Fruit fly (Drosophila melanogaster) whole organism, wandering third instar larva: ENCODE results near the gene Ptp69D.
A peak's percentile ranks its signal among the peaks of the same experiment; 100 is the strongest.

Source experiments
- Abd-B ChIP-seq: fragments of >200 bp; optimal IDR thresholded peaks from 2 replicates; lab custom pipeline; 2017; ENCODE audit warnings: missing biosample characterization, missing genetic modification characterization
- CG32264 ChIP-seq: fragments of 200-800 bp; sonication (Bioruptor generic); optimal IDR thresholded peaks from 2 replicates; lab custom pipeline; 2016; ENCODE audit warnings: missing biosample characterization, missing genetic modification characterization
- CG9705 ChIP-seq: fragments of 200-800 bp; sonication (Bioruptor generic); optimal IDR thresholded peaks from 2 replicates; lab custom pipeline; 2018; ENCODE audit warnings: missing biosample characterization, mild to moderate bottlenecking, missing genetic modification characterization
- CrebA ChIP-seq: fragments of 200-800 bp; sonication (Bioruptor generic); optimal IDR thresholded peaks from 2 replicates; lab custom pipeline; 2016; ENCODE audit warnings: missing biosample characterization, mild to moderate bottlenecking, missing genetic modification characterization, borderline replicate concordance
- Dfd ChIP-seq: fragments of >200 bp; optimal IDR thresholded peaks from 2 replicates; lab custom pipeline; 2017; ENCODE audit warnings: missing biosample characterization, missing genetic modification characterization
- Dif ChIP-seq: fragments of 200-275, 200-300 bp; sonication (Bioruptor generic); optimal IDR thresholded peaks from 2 replicates; lab custom pipeline; 2018; ENCODE audit warnings: missing biosample characterization, missing genetic modification characterization; ENCODE audit not compliant: partially characterized antibody
- GATAd ChIP-seq: sonication (Bioruptor generic); optimal IDR thresholded peaks from 2 replicates; lab custom pipeline; 2016; ENCODE audit warnings: missing biosample characterization, missing genetic modification characterization
- HLH106 ChIP-seq: fragments of 200-800 bp; optimal IDR thresholded peaks from 3 replicates; lab custom pipeline; 2019; ENCODE audit warnings: missing biosample characterization, mild to moderate bottlenecking, missing genetic modification characterization, moderate library complexity
- Hnf4 ChIP-seq: fragments of 200-800 bp; sonication (Bioruptor generic); optimal IDR thresholded peaks from 2 replicates; lab custom pipeline; 2016; ENCODE audit warnings: missing biosample characterization, mild to moderate bottlenecking, missing genetic modification characterization
- Hr78 ChIP-seq: fragments of >200 bp; optimal IDR thresholded peaks from 2 replicates; lab custom pipeline; 2017; ENCODE audit warnings: missing biosample characterization, missing genetic modification characterization
- Hr83 ChIP-seq: fragments of 200-300 bp; sonication (Bioruptor generic); optimal IDR thresholded peaks from 2 replicates; lab custom pipeline; 2016; ENCODE audit warnings: missing biosample characterization, mild to moderate bottlenecking, missing genetic modification characterization, moderate library complexity; ENCODE audit not compliant: poor library complexity, severe bottlenecking
- Jra ChIP-seq: sonication (Bioruptor generic); optimal IDR thresholded peaks from 2 replicates; lab custom pipeline; 2016; ENCODE audit warnings: missing biosample characterization, missing genetic modification characterization
- Mio ChIP-seq: sonication (Bioruptor generic); optimal IDR thresholded peaks from 2 replicates; lab custom pipeline; 2016; ENCODE audit warnings: missing biosample characterization, missing genetic modification characterization
- Myc ChIP-seq: fragments of >200 bp; optimal IDR thresholded peaks from 2 replicates; lab custom pipeline; 2017
- N ChIP-seq: fragments of >200 bp; optimal IDR thresholded peaks from 2 replicates; lab custom pipeline; 2018; ENCODE audit warnings: missing biosample characterization, missing external identifiers, missing genetic modification characterization
- OdsH ChIP-seq: fragments of 200-800 bp; sonication (Bioruptor generic); optimal IDR thresholded peaks from 2 replicates; lab custom pipeline; 2016; ENCODE audit warnings: missing biosample characterization, mild to moderate bottlenecking, missing genetic modification characterization
- Rel ChIP-seq, 2 experiments: fragments of 200-800 bp; sonication (Bioruptor generic) in 1 of 2; optimal IDR thresholded peaks; 2 replicates in 1 of 2; 3 replicates in 1 of 2; lab custom pipeline; 2016 to 2019; ENCODE audit warnings: mild to moderate bottlenecking in 2 of 2, missing biosample characterization in 2 of 2, missing genetic modification characterization in 2 of 2, moderate library complexity in 1 of 2
- Sp1 ChIP-seq: fragments of 200-800 bp; sonication (Bioruptor generic); optimal IDR thresholded peaks from 3 replicates; lab custom pipeline; 2019; ENCODE audit warnings: missing biosample characterization, mild to moderate bottlenecking, missing genetic modification characterization, moderate library complexity
- Vsx2 ChIP-seq: fragments of 200-300, 225-300 bp; sonication (Bioruptor generic); optimal IDR thresholded peaks from 2 replicates; lab custom pipeline; 2018; ENCODE audit warnings: missing biosample characterization, missing genetic modification characterization; ENCODE audit not compliant: partially characterized antibody
- br ChIP-seq: fragments of 200-800 bp; sonication (Bioruptor generic); optimal IDR thresholded peaks from 2 replicates; lab custom pipeline; 2016; ENCODE audit warnings: missing biosample characterization, missing genetic modification characterization
- brk ChIP-seq: fragments of 200-800 bp; sonication (Bioruptor generic); optimal IDR thresholded peaks from 2 replicates; lab custom pipeline; 2016; ENCODE audit warnings: missing biosample characterization, mild to moderate bottlenecking, missing genetic modification characterization
- dl ChIP-seq, 2 experiments: fragments of 175-275, 200-275 bp in 1 of 2; fragments of 200-275 bp in 1 of 2; sonication (Bioruptor generic); optimal IDR thresholded peaks; lab custom pipeline; 2018; ENCODE audit warnings: mild to moderate bottlenecking in 2 of 2, missing biosample characterization in 2 of 2, missing genetic modification characterization in 2 of 2, moderate library complexity in 2 of 2; ENCODE audit not compliant: partially characterized antibody in 2 of 2, insufficient read depth in 1 of 2
- dmrt93B ChIP-seq: fragments of 200-800 bp; sonication (Bioruptor generic); optimal IDR thresholded peaks from 2 replicates; lab custom pipeline; 2018; ENCODE audit warnings: missing biosample characterization, mild to moderate bottlenecking, missing genetic modification characterization
- dsf ChIP-seq: sonication (Bioruptor generic); optimal IDR thresholded peaks from 2 replicates; lab custom pipeline; 2016; ENCODE audit warnings: missing biosample characterization, missing genetic modification characterization, borderline replicate concordance
- ey ChIP-seq: fragments of 200-800 bp; sonication (Bioruptor generic); optimal IDR thresholded peaks from 2 replicates; lab custom pipeline; 2016; ENCODE audit warnings: missing biosample characterization, missing genetic modification characterization
- foxo ChIP-seq, 2 experiments: fragments of 200-800 bp; sonication (Bioruptor generic); optimal IDR thresholded peaks; 2 replicates in 1 of 2; 3 replicates in 1 of 2; lab custom pipeline; 2016 to 2017; ENCODE audit warnings: missing biosample characterization in 2 of 2, missing genetic modification characterization in 2 of 2
- fru ChIP-seq: fragments of 200-800 bp; sonication (Bioruptor generic); optimal IDR thresholded peaks from 3 replicates; lab custom pipeline; 2016; ENCODE audit warnings: missing biosample characterization, mild to moderate bottlenecking, missing genetic modification characterization
- h ChIP-seq: fragments of 200-800 bp; sonication (Bioruptor generic); optimal IDR thresholded peaks from 3 replicates; lab custom pipeline; 2016; ENCODE audit warnings: missing biosample characterization, mild to moderate bottlenecking, missing genetic modification characterization
- jim ChIP-seq: fragments of 175-275, 200-325 bp; sonication (Bioruptor generic); optimal IDR thresholded peaks from 2 replicates; lab custom pipeline; 2016; ENCODE audit warnings: missing biosample characterization, mild to moderate bottlenecking, missing genetic modification characterization
- lola ChIP-seq: fragments of >200 bp; optimal IDR thresholded peaks from 2 replicates; lab custom pipeline; 2017; ENCODE audit warnings: missing biosample characterization, missing genetic modification characterization
- pan ChIP-seq: fragments of >200 bp; optimal IDR thresholded peaks from 2 replicates; lab custom pipeline; 2017
- psq ChIP-seq: fragments of 200-800 bp; sonication (Bioruptor generic); optimal IDR thresholded peaks from 3 replicates; lab custom pipeline; 2017; ENCODE audit warnings: missing biosample characterization, mild to moderate bottlenecking, missing genetic modification characterization, moderate library complexity
- rgr ChIP-seq: fragments of 200-800 bp; sonication (Bioruptor generic); optimal IDR thresholded peaks from 3 replicates; lab custom pipeline; 2016; ENCODE audit warnings: missing biosample characterization, mild to moderate bottlenecking, missing genetic modification characterization
- sage ChIP-seq: fragments of 200-800 bp; sonication (Bioruptor generic); optimal IDR thresholded peaks from 2 replicates; lab custom pipeline; 2016; ENCODE audit warnings: missing biosample characterization, mild to moderate bottlenecking, missing genetic modification characterization
- sv ChIP-seq: fragments of 200-800 bp; sonication (Bioruptor generic); optimal IDR thresholded peaks from 3 replicates; lab custom pipeline; 2016; ENCODE audit warnings: missing biosample characterization, missing genetic modification characterization
- tai ChIP-seq: sonication (Bioruptor generic); optimal IDR thresholded peaks from 2 replicates; lab custom pipeline; 2016; ENCODE audit warnings: missing biosample characterization, missing genetic modification characterization
- usp ChIP-seq: fragments of >200 bp; optimal IDR thresholded peaks from 2 replicates; lab custom pipeline; 2017; ENCODE audit warnings: missing biosample characterization, missing genetic modification characterization
- woc ChIP-seq: sonication (Bioruptor generic); optimal IDR thresholded peaks from 2 replicates; lab custom pipeline; 2016; ENCODE audit warnings: missing biosample characterization, mild to moderate bottlenecking, missing genetic modification characterization

The Ptp69D gene

DNA sequence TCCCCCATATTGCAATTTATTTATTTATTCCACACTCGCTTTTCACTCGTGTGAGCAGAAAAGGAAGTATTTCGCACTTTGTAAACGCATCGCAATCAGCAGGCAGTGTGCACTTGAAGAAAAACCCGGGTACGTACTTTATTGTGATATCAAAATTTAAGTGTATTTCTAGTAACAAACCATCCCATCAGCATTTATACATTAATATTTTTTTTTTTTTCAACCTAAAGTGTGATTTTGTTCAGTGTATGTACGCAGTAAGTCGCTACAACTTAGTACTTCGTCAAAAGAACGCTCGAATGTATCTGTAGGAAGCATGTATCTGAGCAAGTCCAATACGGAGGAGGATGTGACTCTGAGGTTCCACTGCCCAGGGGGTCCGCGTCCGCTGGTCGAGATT is 9.0 kb upstream of the Ptp69D start:
- no peak for TF ChIP-seq CrebA (GFP tag; lab: Kevin White, UChicago)
- TF ChIP-seq N (GFP tag; lab: Kevin White, UChicago): no peak
- TF ChIP-seq dmrt93B: peak; percentile 28
- peak; percentile 33 for TF ChIP-seq HLH106 (tag; lab: Kevin White, UChicago)
- no peak for TF ChIP-seq dsf (GFP tag; lab: Kevin White, UChicago)
- no peak for TF ChIP-seq jim
- TF ChIP-seq Mio (GFP tag; lab: Kevin White, UChicago): no peak
- no peak for TF ChIP-seq Hr78 (GFP tag; lab: Kevin White, UChicago)
- TF ChIP-seq psq: peak; percentile 35
- TF ChIP-seq dl (GFP tag; optimal IDR thresholded peaks at IDR 0.05; lab: Kevin White, UChicago; ENCODE audit: insufficient read depth in 1 of 2, partially characterized antibody in 2 of 2): no peak
- TF ChIP-seq Vsx2 (GFP tag; lab: Kevin White, UChicago): no peak
- TF ChIP-seq OdsH (GFP tag; lab: Kevin White, UChicago): no peak
- TF ChIP-seq Hr83: no peak
- no peak for TF ChIP-seq woc (GFP tag; lab: Kevin White, UChicago)
- TF ChIP-seq sage (GFP tag; lab: Kevin White, UChicago): peak; percentile 15
- no peak for TF ChIP-seq CG32264 (GFP tag; lab: Kevin White, UChicago)
- TF ChIP-seq lola (GFP tag; lab: Kevin White, UChicago): no peak
- peak in 1 of 2 experiments; percentile 59 for TF ChIP-seq foxo (GFP tag; optimal IDR thresholded peaks at IDR 0.05; lab: Kevin White, UChicago)
- no peak for TF ChIP-seq sv (GFP tag; lab: Kevin White, UChicago)
- TF ChIP-seq Myc (lab: Kevin White, UChicago): no peak
- TF ChIP-seq br (GFP tag; lab: Kevin White, UChicago): no peak
- no peak for TF ChIP-seq Rel (GFP tag; optimal IDR thresholded peaks at IDR 0.05; lab: Kevin White, UChicago)
- TF ChIP-seq Rel (tag; optimal IDR thresholded peaks at IDR 0.05; lab: Kevin White, UChicago): no peak
- peak; percentile 20 for TF ChIP-seq Sp1 (GFP tag; lab: Kevin White, UChicago)
- TF ChIP-seq CG9705 (GFP tag; lab: Kevin White, UChicago): no peak
- no peak for TF ChIP-seq Abd-B (GFP tag; lab: Kevin White, UChicago)
- TF ChIP-seq ey (GFP tag; lab: Kevin White, UChicago): peak; percentile 40
- TF ChIP-seq Dif (GFP tag; lab: Kevin White, UChicago): no peak
- TF ChIP-seq h (GFP tag; lab: Kevin White, UChicago): peak; percentile 65
- no peak for TF ChIP-seq pan (lab: Kevin White, UChicago)
- no peak for TF ChIP-seq Jra (GFP tag; lab: Kevin White, UChicago)
- peak; percentile 65 for TF ChIP-seq fru
- no peak for TF ChIP-seq tai (GFP tag; lab: Kevin White, UChicago)
- TF ChIP-seq brk (GFP tag; lab: Kevin White, UChicago): peak; percentile 9
- peak; percentile 31 for TF ChIP-seq Hnf4
- no peak for TF ChIP-seq usp (GFP tag; lab: Kevin White, UChicago)
- peak; percentile 6 for TF ChIP-seq rgr (GFP tag; lab: Kevin White, UChicago)
- TF ChIP-seq GATAd (GFP tag; lab: Kevin White, UChicago): no peak
- no peak for TF ChIP-seq Dfd

DNA sequence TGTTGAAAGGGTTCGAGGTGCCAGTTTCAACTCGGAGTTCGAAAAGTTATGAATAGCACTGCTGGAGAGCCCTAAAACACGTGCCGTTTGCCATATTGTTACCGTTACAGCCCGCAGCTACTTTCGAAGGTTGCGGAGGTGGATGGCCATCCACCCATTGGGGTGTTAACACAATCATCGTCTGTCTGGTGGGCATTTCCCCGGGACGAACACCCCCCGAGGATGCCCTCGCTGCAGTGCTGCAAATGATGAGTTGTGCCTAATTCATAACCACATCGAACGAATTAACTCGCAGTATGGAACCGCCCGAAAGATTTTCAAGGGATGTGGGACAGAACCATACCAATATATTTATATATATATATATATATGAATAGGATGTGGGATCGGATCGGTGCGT is 7.5 kb upstream of the Ptp69D start:
- no peak for TF ChIP-seq Hnf4
- no peak for TF ChIP-seq Hr83
- no peak for TF ChIP-seq dsf (GFP tag; lab: Kevin White, UChicago)
- TF ChIP-seq jim: no peak
- TF ChIP-seq Vsx2 (GFP tag; lab: Kevin White, UChicago): no peak
- TF ChIP-seq woc (GFP tag; lab: Kevin White, UChicago): no peak
- no peak for TF ChIP-seq br (GFP tag; lab: Kevin White, UChicago)
- TF ChIP-seq Sp1 (GFP tag; lab: Kevin White, UChicago): no peak
- TF ChIP-seq Hr78 (GFP tag; lab: Kevin White, UChicago): no peak
- TF ChIP-seq, all 38 proteins: peak for 0
